Worm (Caenorhabditis elegans) whole organism, L3 larva: ENCODE results near the gene F14B8.6.

Experiments used
- aly-2 ChIP-seq: fragments of 150-350 bp; optimal IDR thresholded peaks from 2 replicates; lab custom pipeline; 2014; ENCODE audit warnings: missing biosample characterization, missing genetic modification characterization
- elt-1 ChIP-seq: fragments of 150-350 bp; optimal IDR thresholded peaks from 2 replicates; lab custom pipeline; 2014; ENCODE audit warnings: missing biosample characterization, missing genetic modification characterization
- elt-2 ChIP-seq: sonication (generic microtip); optimal IDR thresholded peaks from 2 replicates; lab custom pipeline; 2016; ENCODE audit warnings: missing genetic modification reagents, mild to moderate bottlenecking, missing genetic modification characterization, missing compliant biosample characterization
- fos-1 ChIP-seq: fragments of 150-350 bp; optimal IDR thresholded peaks from 2 replicates; lab custom pipeline; 2014; ENCODE audit warnings: missing biosample characterization, missing genetic modification characterization
- nhr-25 ChIP-seq: sonication (generic microtip); optimal IDR thresholded peaks from 2 replicates; lab custom pipeline; 2017; ENCODE audit warnings: missing biosample characterization, missing genetic modification characterization
- pha-4 ChIP-seq: fragments of 150-350 bp; optimal IDR thresholded peaks from 2 replicates; lab custom pipeline; 2014; ENCODE audit warnings: missing biosample characterization, missing genetic modification reagents, missing genetic modification characterization
- pqm-1 ChIP-seq: fragments of 150-350 bp; optimal IDR thresholded peaks from 2 replicates; lab custom pipeline; 2017; ENCODE audit warnings: missing biosample characterization, missing genetic modification characterization, inconsistent platforms
- skn-1 ChIP-seq: fragments of 150-350 bp; optimal IDR thresholded peaks from 2 replicates; lab custom pipeline; 2014; ENCODE audit warnings: missing biosample characterization, missing genetic modification characterization
- unc-39 ChIP-seq: sonication (generic microtip); optimal IDR thresholded peaks from 4 replicates; lab custom pipeline; 2017; ENCODE audit warnings: missing biosample characterization, missing genetic modification characterization

ce11 chrX:6901078-6901477 is 31.1 kb downstream of the F14B8.6 start, which contains the start of gene pes-23:
- TF ChIP-seq fos-1 (tag; lab: Kevin White, UChicago) (no peak), unc-39 (tag; lab: Kevin White, UChicago) (no peak), nhr-25 (tag; lab: Kevin White, UChicago) (no peak), pha-4 (tag; lab: Kevin White, UChicago) (no peak), pqm-1 (no peak), aly-2 (tag; lab: Kevin White, UChicago) (no peak), elt-2 (no peak), elt-1 (tag; lab: Kevin White, UChicago) (no peak), skn-1 (tag; lab: Kevin White, UChicago) (no peak)
